Worm (Caenorhabditis elegans): ENCODE measurements around the gene gcy-23.
"Not testable (repeated sequence)": the region's sequence is repeated elsewhere in the genome, so short reads cannot be mapped to it uniquely, and the experiment has no call there.

DNA sequence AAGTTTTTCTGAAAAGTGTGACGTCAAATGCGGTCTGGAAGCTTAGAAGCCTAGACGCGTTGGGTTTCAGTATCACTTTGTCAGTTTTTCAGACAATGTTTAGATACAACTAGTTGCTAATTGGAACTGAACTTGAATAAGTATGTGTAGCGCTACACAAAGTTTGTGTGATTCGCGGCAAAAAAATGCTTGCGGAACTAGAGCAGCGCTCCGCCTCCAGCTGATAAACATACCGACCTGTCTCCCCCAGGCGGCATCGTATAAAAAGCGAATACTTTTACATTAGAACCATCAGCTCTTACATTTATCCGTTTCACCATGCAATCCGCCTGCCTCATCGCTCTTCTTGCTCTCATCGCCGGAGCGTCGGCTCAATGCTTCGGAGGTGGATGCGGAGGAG, 14.6 kb upstream of the gcy-23 start, which contains the start of gene idpp-12:
- not testable (repeated sequence) for TF ChIP-seq tbx-2 (tag; optimal IDR thresholded peaks at IDR 0.05); lin-39 (tag; optimal IDR thresholded peaks at IDR 0.05); snpc-4 (tag; optimal IDR thresholded peaks at IDR 0.05); ceh-82 (tag; optimal IDR thresholded peaks at IDR 0.05); sea-2 (GFP tag; optimal IDR thresholded peaks at IDR 0.05); nhr-76 (tag; optimal IDR thresholded peaks at IDR 0.05); jun-1 (tag; optimal IDR thresholded peaks at IDR 0.05); nhr-28 (tag; optimal IDR thresholded peaks at IDR 0.05); egl-5 (tag; optimal IDR thresholded peaks at IDR 0.05); egl-27 (tag; optimal IDR thresholded peaks at IDR 0.05); ztf-11 (tag; optimal IDR thresholded peaks at IDR 0.05); ama-1 (optimal IDR thresholded peaks at IDR 0.05)
